Worm (Caenorhabditis elegans) whole organism, late embryonic: Measurements from ENCODE around the gene F46G11.2.
A peak's percentile ranks its signal among the peaks of the same experiment; 100 is the strongest.

ENCODE experiments used
- C08G9.2 ChIP-seq: sonication (generic microtip); optimal IDR thresholded peaks from 2 replicates; lab custom pipeline; 2016; ENCODE audit warnings: mild to moderate bottlenecking, missing genetic modification characterization, moderate library complexity, missing compliant biosample characterization
- F13H6.1 ChIP-seq: sonication (generic microtip); optimal IDR thresholded peaks from 2 replicates; lab custom pipeline; 2016; ENCODE audit warnings: missing genetic modification characterization, missing compliant biosample characterization
- K02D7.2 ChIP-seq: sonication (generic microtip); optimal IDR thresholded peaks from 2 replicates; lab custom pipeline; 2017; ENCODE audit warnings: mild to moderate bottlenecking, missing genetic modification characterization, missing compliant biosample characterization
- K09A11.1 ChIP-seq: sonication (generic microtip); optimal IDR thresholded peaks from 2 replicates; lab custom pipeline; 2017; ENCODE audit warnings: antibody characterized with exemption, mild to moderate bottlenecking, missing genetic modification characterization, missing compliant biosample characterization; ENCODE audit not compliant: insufficient read depth
- T23F11.4 ChIP-seq: fragments of 200-800 bp; sonication (Bioruptor generic); optimal IDR thresholded peaks from 2 replicates; lab custom pipeline; 2018; ENCODE audit warnings: mild to moderate bottlenecking, missing genetic modification characterization, missing compliant biosample characterization
- Y22D7AL.16 ChIP-seq: sonication (generic microtip); optimal IDR thresholded peaks from 2 replicates; lab custom pipeline; 2016; ENCODE audit warnings: missing genetic modification characterization, missing compliant biosample characterization
- ahr-1 ChIP-seq: sonication (generic microtip); optimal IDR thresholded peaks from 2 replicates; lab custom pipeline; 2016; ENCODE audit warnings: missing genetic modification characterization, missing compliant biosample characterization
- ama-1 ChIP-seq: fragments of 150-350 bp; optimal IDR thresholded peaks from 2 replicates; lab custom pipeline; 2014
- ceh-14 ChIP-seq: sonication (generic microtip); optimal IDR thresholded peaks from 2 replicates; lab custom pipeline; 2016; ENCODE audit warnings: missing genotype, missing genetic modification characterization, missing compliant biosample characterization
- ceh-30 ChIP-seq: fragments of 150-350 bp; optimal IDR thresholded peaks from 2 replicates; lab custom pipeline; 2014; ENCODE audit warnings: missing biosample characterization, missing genetic modification characterization
- ceh-31 ChIP-seq: sonication (generic microtip); optimal IDR thresholded peaks from 2 replicates; lab custom pipeline; 2016; ENCODE audit warnings: missing genetic modification characterization, missing compliant biosample characterization
- ceh-34 ChIP-seq: sonication (generic microtip); optimal IDR thresholded peaks from 2 replicates; lab custom pipeline; 2016; ENCODE audit warnings: mild to moderate bottlenecking, missing genetic modification characterization, missing compliant biosample characterization
- ceh-45 ChIP-seq: fragments of 200-800 bp; sonication (Bioruptor generic); IDR thresholded peaks from 2 replicates; pipeline ENCODE4 v1.3.6; 2022; ENCODE audit warnings: missing genetic modification reagents, missing genetic modification characterization, missing compliant biosample characterization
- ceh-48 ChIP-seq: sonication (generic microtip); optimal IDR thresholded peaks from 2 replicates; lab custom pipeline; 2016; ENCODE audit warnings: missing genetic modification characterization, inconsistent platforms, missing compliant biosample characterization
- ceh-6 ChIP-seq: fragments of 200-800 bp; sonication (Bioruptor generic); optimal IDR thresholded peaks from 2 replicates; lab custom pipeline; 2018; ENCODE audit warnings: mild to moderate bottlenecking, missing genetic modification characterization, missing compliant biosample characterization
- che-1 ChIP-seq: sonication (generic microtip); optimal IDR thresholded peaks from 2 replicates; lab custom pipeline; 2016; ENCODE audit warnings: mild to moderate bottlenecking, missing genetic modification characterization, missing compliant biosample characterization
- dmd-4 ChIP-seq: sonication (generic microtip); optimal IDR thresholded peaks from 2 replicates; lab custom pipeline; 2016; ENCODE audit warnings: borderline replicate concordance, missing genetic modification characterization, missing compliant biosample characterization
- dve-1 ChIP-seq: sonication (generic microtip); optimal IDR thresholded peaks from 2 replicates; lab custom pipeline; 2017; ENCODE audit warnings: antibody characterized with exemption, mild to moderate bottlenecking, missing genetic modification characterization, missing compliant biosample characterization
- elt-2 ChIP-seq: sonication (generic microtip); optimal IDR thresholded peaks from 2 replicates; lab custom pipeline; 2016; ENCODE audit warnings: missing genetic modification reagents, missing genetic modification characterization, missing compliant biosample characterization
- elt-4 ChIP-seq: sonication (generic microtip); optimal IDR thresholded peaks from 2 replicates; lab custom pipeline; 2016; ENCODE audit warnings: missing genetic modification characterization, missing compliant biosample characterization
- ets-4 ChIP-seq: sonication (generic microtip); optimal IDR thresholded peaks from 2 replicates; lab custom pipeline; 2016; ENCODE audit warnings: missing genetic modification characterization, missing compliant biosample characterization
- eyg-1 ChIP-seq: sonication (generic microtip); optimal IDR thresholded peaks from 2 replicates; lab custom pipeline; 2016; ENCODE audit warnings: missing genotype, missing genetic modification characterization, missing compliant biosample characterization
- fax-1 ChIP-seq: sonication (generic microtip); optimal IDR thresholded peaks from 2 replicates; lab custom pipeline; 2016; ENCODE audit warnings: missing genotype, missing genetic modification characterization, missing compliant biosample characterization
- fkh-6 ChIP-seq: sonication (generic microtip); optimal IDR thresholded peaks from 2 replicates; lab custom pipeline; 2016; ENCODE audit warnings: missing genetic modification characterization, missing compliant biosample characterization
- gmeb-2 ChIP-seq: sonication (generic microtip); optimal IDR thresholded peaks from 2 replicates; lab custom pipeline; 2016; ENCODE audit warnings: missing genetic modification characterization, inconsistent platforms, missing compliant biosample characterization
- hlh-13 ChIP-seq: fragments of 200-800 bp; sonication (Bioruptor generic); optimal IDR thresholded peaks from 2 replicates; lab custom pipeline; 2018; ENCODE audit warnings: mild to moderate bottlenecking, missing genetic modification characterization, missing compliant biosample characterization
- hlh-15 ChIP-seq: sonication (generic microtip); optimal IDR thresholded peaks from 2 replicates; lab custom pipeline; 2016; ENCODE audit warnings: missing genetic modification characterization, missing compliant biosample characterization
- hlh-30 ChIP-seq: sonication (generic microtip); optimal IDR thresholded peaks from 2 replicates; lab custom pipeline; 2017; ENCODE audit warnings: antibody characterized with exemption, missing genetic modification characterization, missing compliant biosample characterization; ENCODE audit not compliant: insufficient read depth
- hlh-6 ChIP-seq: sonication (generic microtip); optimal IDR thresholded peaks from 2 replicates; lab custom pipeline; 2016; ENCODE audit warnings: missing genotype, missing genetic modification characterization, missing compliant biosample characterization
- lim-6 ChIP-seq: sonication (generic microtip); optimal IDR thresholded peaks from 2 replicates; lab custom pipeline; 2016; ENCODE audit warnings: missing genetic modification characterization, missing compliant biosample characterization
- lin-11 ChIP-seq: fragments of 200-800 bp; sonication (Bioruptor generic); optimal IDR thresholded peaks from 2 replicates; lab custom pipeline; 2018; ENCODE audit warnings: mild to moderate bottlenecking, missing genetic modification characterization, missing compliant biosample characterization
- madf-2 ChIP-seq: sonication (generic microtip); optimal IDR thresholded peaks from 2 replicates; lab custom pipeline; 2017; ENCODE audit warnings: missing genetic modification characterization, missing compliant biosample characterization
- mec-3 ChIP-seq: sonication (generic microtip); optimal IDR thresholded peaks from 2 replicates; lab custom pipeline; 2016; ENCODE audit warnings: borderline replicate concordance, missing genetic modification characterization, missing compliant biosample characterization
- nfya-1 ChIP-seq: sonication (generic microtip); optimal IDR thresholded peaks from 2 replicates; lab custom pipeline; 2017; ENCODE audit warnings: missing genetic modification characterization, mild to moderate bottlenecking, missing compliant biosample characterization, antibody characterized with exemption, moderate library complexity
- nhr-232 ChIP-seq: sonication (generic microtip); optimal IDR thresholded peaks from 2 replicates; lab custom pipeline; 2016; ENCODE audit warnings: missing genetic modification characterization, missing compliant biosample characterization
- npax-4 ChIP-seq: sonication (generic microtip); optimal IDR thresholded peaks from 2 replicates; lab custom pipeline; 2016; ENCODE audit warnings: missing genetic modification characterization, missing compliant biosample characterization
- pag-3 ChIP-seq: sonication (generic microtip); optimal IDR thresholded peaks from 2 replicates; lab custom pipeline; 2016; ENCODE audit warnings: missing compliant biosample characterization, missing genetic modification characterization, borderline replicate concordance
- pat-9 ChIP-seq: fragments of 200-800 bp; sonication (Bioruptor generic); optimal IDR thresholded peaks from 2 replicates; lab custom pipeline; 2018; ENCODE audit warnings: mild to moderate bottlenecking, missing genetic modification characterization, moderate library complexity, missing compliant biosample characterization
- pax-1 ChIP-seq: fragments of 150-350 bp; optimal IDR thresholded peaks from 2 replicates; lab custom pipeline; 2014; ENCODE audit warnings: missing biosample characterization, missing genetic modification characterization
- pha-2 ChIP-seq: sonication (generic microtip); optimal IDR thresholded peaks from 2 replicates; lab custom pipeline; 2017; ENCODE audit warnings: mild to moderate bottlenecking, missing genetic modification characterization, missing compliant biosample characterization
- pha-4 ChIP-seq: fragments of 150-350 bp; optimal IDR thresholded peaks from 2 replicates; lab custom pipeline; 2018; ENCODE audit warnings: missing biosample characterization, missing genetic modification reagents, missing genetic modification characterization
- pqm-1 ChIP-seq: sonication (generic microtip); optimal IDR thresholded peaks from 2 replicates; lab custom pipeline; 2016; ENCODE audit warnings: missing genetic modification characterization, missing compliant biosample characterization
- pros-1 ChIP-seq: fragments of 150-350 bp; optimal IDR thresholded peaks from 2 replicates; lab custom pipeline; 2014; ENCODE audit warnings: missing biosample characterization, missing genetic modification reagents, missing genetic modification characterization
- ref-2 ChIP-seq: sonication (generic microtip); optimal IDR thresholded peaks from 2 replicates; lab custom pipeline; 2016; ENCODE audit warnings: missing genetic modification characterization, missing compliant biosample characterization
- sdc-2 ChIP-seq: sonication (generic microtip); optimal IDR thresholded peaks from 2 replicates; lab custom pipeline; 2016; ENCODE audit warnings: missing genotype, missing genetic modification characterization, missing compliant biosample characterization
- sox-2 ChIP-seq: fragments of 200-800 bp; sonication (Bioruptor generic); IDR thresholded peaks from 2 replicates; pipeline ENCODE4 v1.3.6; 2022; ENCODE audit warnings: missing genetic modification reagents, missing genetic modification characterization, missing compliant biosample characterization
- syd-9 ChIP-seq: sonication (generic microtip); optimal IDR thresholded peaks from 2 replicates; lab custom pipeline; 2016; ENCODE audit warnings: mild to moderate bottlenecking, missing genetic modification characterization, moderate library complexity, missing compliant biosample characterization
- ttx-3 ChIP-seq: sonication (generic microtip); optimal IDR thresholded peaks from 2 replicates; lab custom pipeline; 2016; ENCODE audit warnings: missing genetic modification reagents, missing genetic modification characterization, missing compliant biosample characterization
- unc-3 ChIP-seq, 2 experiments: fragments of 200-800 bp in 1 of 2; sonication (Bioruptor generic) in 1 of 2; sonication (generic microtip) in 1 of 2; conservative IDR thresholded peaks in 1 of 2; optimal IDR thresholded peaks in 1 of 2; 2 replicates each; pipeline versions ENCODE4 v1.3.6 to Lab custom; 2016 to 2022; ENCODE audit warnings: missing compliant biosample characterization in 2 of 2, missing genetic modification characterization in 2 of 2, missing genetic modification reagents in 1 of 2
- unc-42 ChIP-seq: sonication (generic microtip); optimal IDR thresholded peaks from 2 replicates; lab custom pipeline; 2016; ENCODE audit warnings: missing genotype, missing genetic modification characterization, missing compliant biosample characterization
- unc-55 ChIP-seq: sonication (generic microtip); optimal IDR thresholded peaks from 2 replicates; lab custom pipeline; 2017; ENCODE audit warnings: missing biosample characterization, missing genetic modification reagents, missing genetic modification characterization
- unc-86 ChIP-seq: sonication (generic microtip); optimal IDR thresholded peaks from 2 replicates; lab custom pipeline; 2016; ENCODE audit warnings: missing genetic modification characterization, missing compliant biosample characterization
- zip-5 ChIP-seq: sonication (generic microtip); optimal IDR thresholded peaks from 2 replicates; lab custom pipeline; 2016; ENCODE audit warnings: missing genetic modification characterization, missing compliant biosample characterization
- ztf-16 ChIP-seq: sonication (generic microtip); optimal IDR thresholded peaks from 2 replicates; lab custom pipeline; 2017; ENCODE audit warnings: missing genetic modification characterization, missing compliant biosample characterization

F46G11.2 gene

DNA sequence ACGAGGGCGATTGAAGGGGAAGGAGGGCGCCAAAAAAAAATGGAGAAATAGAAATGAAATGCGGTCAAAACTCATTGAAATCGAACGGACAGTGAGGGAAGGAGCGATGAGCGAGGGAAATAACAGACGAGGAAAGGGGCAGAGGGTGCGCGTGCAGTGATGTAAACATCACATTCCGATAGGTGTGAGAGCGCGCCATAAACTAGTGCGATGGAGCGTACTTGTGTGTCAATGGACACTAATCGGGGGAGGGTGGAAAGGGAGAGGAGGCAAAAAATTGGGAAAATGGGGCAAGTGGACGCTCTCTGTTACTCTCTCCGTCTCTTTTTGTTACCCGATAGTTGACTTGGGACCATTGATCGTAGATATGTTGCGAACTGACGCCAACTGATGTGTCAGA lies 24.1 kb upstream of the F46G11.2 start:
- TF ChIP-seq gmeb-2 (no peak), fkh-6 (tag; lab: Kevin White, UChicago) (peak; percentile 45), syd-9 (peak; percentile 48), hlh-13 (GFP tag; lab: Kevin White, UChicago) (no peak), ceh-48 (tag; lab: Kevin White, UChicago) (no peak), ceh-45 (GFP tag; lab: Robert Waterston, UW) (no peak), mec-3 (tag; lab: Kevin White, UChicago) (peak; percentile 56), zip-5 (tag; lab: Kevin White, UChicago) (no peak), hlh-30 (tag; lab: Kevin White, UChicago) (peak; percentile 70), ref-2 (tag; lab: Kevin White, UChicago) (peak; percentile 7), C08G9.2 (tag; lab: Kevin White, UChicago) (peak; percentile 48), hlh-6 (tag; lab: Kevin White, UChicago) (no peak), pha-2 (tag; lab: Kevin White, UChicago) (no peak), eyg-1 (tag; lab: Kevin White, UChicago) (no peak), F13H6.1 (tag; lab: Kevin White, UChicago) (no peak), T23F11.4 (GFP tag; lab: Kevin White, UChicago) (no peak), ceh-30 (tag; lab: Kevin White, UChicago) (no peak), elt-2 (tag; lab: Kevin White, UChicago) (peak; percentile 27), unc-3 (GFP tag; conservative IDR thresholded peaks at IDR 0.05; lab: Robert Waterston, UW) (no peak), unc-3 (tag; optimal IDR thresholded peaks at IDR 0.05; lab: Kevin White, UChicago) (no peak), pax-1 (tag; lab: Kevin White, UChicago) (no peak), lim-6 (tag; lab: Kevin White, UChicago) (no peak), madf-2 (tag; lab: Kevin White, UChicago) (no peak), sox-2 (no peak), fax-1 (no peak), nfya-1 (tag; lab: Kevin White, UChicago) (peak; percentile 66), K09A11.1 (no peak), ttx-3 (tag; lab: Kevin White, UChicago) (no peak), pha-4 (no peak), Y22D7AL.16 (tag; lab: Kevin White, UChicago) (no peak), ama-1 (no peak), unc-55 (peak; percentile 76), ets-4 (tag; lab: Kevin White, UChicago) (no peak), unc-86 (tag; lab: Kevin White, UChicago) (no peak), pros-1 (no peak), che-1 (tag; lab: Kevin White, UChicago) (no peak), ztf-16 (tag; lab: Kevin White, UChicago) (no peak), ceh-14 (peak; percentile 32), unc-42 (tag; lab: Kevin White, UChicago) (peak; percentile 51), lin-11 (no peak), K02D7.2 (tag; lab: Kevin White, UChicago) (no peak), ceh-34 (tag; lab: Kevin White, UChicago) (peak; percentile 53), hlh-15 (tag; lab: Kevin White, UChicago) (no peak), pqm-1 (tag; lab: Kevin White, UChicago) (no peak), dve-1 (tag; lab: Kevin White, UChicago) (peak; percentile 20), sdc-2 (peak; percentile 72), ahr-1 (tag; lab: Kevin White, UChicago) (no peak), dmd-4 (tag; lab: Kevin White, UChicago) (no peak), pag-3 (tag; lab: Kevin White, UChicago) (no peak), npax-4 (tag; lab: Kevin White, UChicago) (no peak), nhr-232 (tag; lab: Kevin White, UChicago) (no peak), ceh-31 (tag; lab: Kevin White, UChicago) (peak; percentile 28), ceh-6 (no peak), pat-9 (tag; lab: Kevin White, UChicago) (no peak), elt-4 (tag; lab: Kevin White, UChicago) (no peak)
